Fruit fly (Drosophila melanogaster) whole organism, embryonic: Measurements from ENCODE around the gene CG4629.

ENCODE experiments used
- ATbp ChIP-seq: fragments of 200-800 bp; sonication (Bioruptor generic); optimal IDR thresholded peaks from 2 replicates; lab custom pipeline; 2017; ENCODE audit warnings: missing biosample characterization, mild to moderate bottlenecking, missing genetic modification characterization, missing genetic modification reagents
- Antp ChIP-seq: fragments of 200-800 bp; sonication (Bioruptor generic); optimal IDR thresholded peaks from 3 replicates; lab custom pipeline; 2016; ENCODE audit warnings: missing biosample characterization, missing genetic modification characterization
- Bteb2 ChIP-seq: fragments of 200-800 bp; sonication (Bioruptor generic); optimal IDR thresholded peaks from 2 replicates; lab custom pipeline; 2016; ENCODE audit warnings: missing biosample characterization, missing genetic modification characterization
- CG13775 ChIP-seq: fragments of 200-800 bp; sonication (Bioruptor generic); optimal IDR thresholded peaks from 3 replicates; lab custom pipeline; 2017; ENCODE audit warnings: missing biosample characterization, mild to moderate bottlenecking, missing genetic modification characterization
- CG13894 ChIP-seq: fragments of 200-800 bp; sonication (Bioruptor generic); optimal IDR thresholded peaks from 3 replicates; lab custom pipeline; 2018; ENCODE audit warnings: missing biosample characterization, mild to moderate bottlenecking, missing genetic modification characterization, moderate library complexity
- CG15601 ChIP-seq: fragments of 200-800 bp; sonication (Bioruptor generic); optimal IDR thresholded peaks from 3 replicates; lab custom pipeline; 2019; ENCODE audit warnings: missing biosample characterization, mild to moderate bottlenecking, missing genetic modification characterization, moderate library complexity
- CG18262 ChIP-seq: fragments of 200-800 bp; optimal IDR thresholded peaks from 3 replicates; lab custom pipeline; 2019; ENCODE audit warnings: missing biosample characterization, mild to moderate bottlenecking, missing genetic modification characterization, moderate library complexity
- CG18619 ChIP-seq: fragments of 200-800 bp; sonication (Bioruptor generic); optimal IDR thresholded peaks from 3 replicates; lab custom pipeline; 2017; ENCODE audit warnings: missing biosample characterization, mild to moderate bottlenecking, missing genetic modification characterization
- CG2120 ChIP-seq: fragments of 200-800 bp; sonication (Bioruptor generic); optimal IDR thresholded peaks from 3 replicates; lab custom pipeline; 2016; ENCODE audit warnings: missing biosample characterization, missing genetic modification characterization
- CG2889 ChIP-seq: fragments of 200-800 bp; sonication (Bioruptor generic); IDR thresholded peaks from 3 replicates; pipeline ENCODE4 v1.3.6; 2022; ENCODE audit warnings: missing biosample characterization, missing genetic modification characterization
- CG3281 ChIP-seq: fragments of 200-800 bp; sonication (Bioruptor generic); optimal IDR thresholded peaks from 3 replicates; lab custom pipeline; 2017; ENCODE audit warnings: missing biosample characterization, mild to moderate bottlenecking, missing genetic modification characterization
- CG3726 ChIP-seq: fragments of 200-800 bp; sonication (Bioruptor generic); IDR thresholded peaks from 3 replicates; pipeline ENCODE4, ENCODE4 v1.3.6; 2022; ENCODE audit warnings: missing biosample characterization, missing genetic modification characterization
- CG3847 ChIP-seq: fragments of 200-800 bp; sonication (Bioruptor generic); IDR thresholded peaks from 2 replicates; pipeline ENCODE4 v1.3.6; 2022; ENCODE audit warnings: missing biosample characterization, missing genetic modification characterization
- CG4424 ChIP-seq: fragments of 200-800 bp; sonication (Bioruptor generic); optimal IDR thresholded peaks from 3 replicates; lab custom pipeline; 2016; ENCODE audit warnings: missing biosample characterization, missing genetic modification characterization
- CG6272 ChIP-seq: fragments of 200-800 bp; sonication (Bioruptor generic); IDR thresholded peaks from 2 replicates; pipeline ENCODE4 v1.3.6; 2022; ENCODE audit warnings: missing biosample characterization, missing genetic modification characterization
- CG7271 ChIP-seq: fragments of 200-800 bp; sonication (Bioruptor generic); optimal IDR thresholded peaks from 2 replicates; lab custom pipeline; 2018; ENCODE audit warnings: missing biosample characterization, mild to moderate bottlenecking, missing genetic modification characterization, moderate library complexity
- CG8478 ChIP-seq: fragments of >200 bp; optimal IDR thresholded peaks from 2 replicates; lab custom pipeline; 2018
- CG9437 ChIP-seq: fragments of 200-800 bp; sonication (Bioruptor generic); optimal IDR thresholded peaks from 2 replicates; lab custom pipeline; 2018; ENCODE audit warnings: missing biosample characterization, mild to moderate bottlenecking, missing genetic modification characterization
- CG9727 ChIP-seq: fragments of 200-800 bp; sonication (Bioruptor generic); optimal IDR thresholded peaks from 3 replicates; lab custom pipeline; 2017; ENCODE audit warnings: missing biosample characterization, mild to moderate bottlenecking, missing genetic modification characterization
- CkIIα-i1 ChIP-seq: fragments of 200-800 bp; sonication (Bioruptor generic); IDR thresholded peaks from 2 replicates; pipeline ENCODE4 v1.3.6; 2022; ENCODE audit warnings: missing biosample characterization, missing genetic modification characterization
- D19B ChIP-seq: fragments of 200-800 bp; sonication (Bioruptor generic); optimal IDR thresholded peaks from 2 replicates; lab custom pipeline; 2017; ENCODE audit warnings: missing biosample characterization, mild to moderate bottlenecking, missing genetic modification characterization
- Dip2 ChIP-seq: fragments of 200-800 bp; sonication (Bioruptor generic); IDR thresholded peaks from 2 replicates; pipeline ENCODE4 v1.3.6; 2022; ENCODE audit warnings: missing biosample characterization, missing genetic modification characterization
- Doc2 ChIP-seq: fragments of 200-800 bp; sonication (Bioruptor generic); IDR thresholded peaks from 2 replicates; pipeline ENCODE4 v1.3.6; 2022; ENCODE audit warnings: missing biosample characterization, missing genetic modification characterization
- HLH3B ChIP-seq: fragments of 200-800 bp; sonication (Bioruptor generic); IDR thresholded peaks from 2 replicates; pipeline ENCODE4 v1.3.6; 2022; ENCODE audit warnings: missing biosample characterization, missing genetic modification characterization
- Hr51 ChIP-seq, 2 experiments: fragments of 200-800 bp; sonication (Bioruptor generic); optimal IDR thresholded peaks; 2 replicates in 1 of 2; 3 replicates in 1 of 2; lab custom pipeline; 2016 to 2018; ENCODE audit warnings: missing biosample characterization in 2 of 2, missing genetic modification characterization in 2 of 2, mild to moderate bottlenecking in 1 of 2, moderate library complexity in 1 of 2
- Mes4 ChIP-seq: fragments of 200-800 bp; sonication (Bioruptor generic); optimal IDR thresholded peaks from 2 replicates; lab custom pipeline; 2016; ENCODE audit warnings: missing biosample characterization, missing genetic modification characterization
- NC2β ChIP-seq: fragments of 200-800 bp; sonication (Bioruptor generic); optimal IDR thresholded peaks from 2 replicates; lab custom pipeline; 2016; ENCODE audit warnings: missing biosample characterization, missing genetic modification characterization
- NK7.1 ChIP-seq: fragments of 200-800 bp; sonication (Bioruptor generic); optimal IDR thresholded peaks from 3 replicates; lab custom pipeline; 2016; ENCODE audit warnings: missing biosample characterization, missing genetic modification characterization
- Nf-YA ChIP-seq: fragments of 200-800 bp; sonication (Bioruptor generic); IDR thresholded peaks from 2 replicates; pipeline ENCODE4 v1.3.6; 2022; ENCODE audit warnings: missing biosample characterization, missing genetic modification characterization
- Pdp1 ChIP-seq, 2 experiments: fragments of 200-800 bp; sonication (Bioruptor generic); optimal IDR thresholded peaks; 3 replicates each; lab custom pipeline; 2016; ENCODE audit warnings: missing biosample characterization in 2 of 2, missing genetic modification characterization in 2 of 2, mild to moderate bottlenecking in 1 of 2, moderate library complexity in 1 of 2
- Rfx ChIP-seq: fragments of 200-800 bp; sonication (Bioruptor generic); IDR thresholded peaks from 2 replicates; pipeline ENCODE4 v1.3.6; 2022; ENCODE audit warnings: missing biosample characterization, missing genetic modification characterization
- ara ChIP-seq: fragments of 200-800 bp; sonication (Bioruptor generic); IDR thresholded peaks from 2 replicates; pipeline ENCODE4 v1.3.6; 2022; ENCODE audit warnings: missing biosample characterization, missing genetic modification characterization
- chif ChIP-seq, 2 experiments: fragments of 200-800 bp; sonication (Bioruptor generic); optimal IDR thresholded peaks; 3 replicates each; lab custom pipeline; 2016; ENCODE audit warnings: missing biosample characterization in 2 of 2, missing genetic modification characterization in 2 of 2
- chm ChIP-seq: fragments of 200-800 bp; sonication (Bioruptor generic); IDR thresholded peaks from 2 replicates; pipeline ENCODE4 v1.3.6; 2022; ENCODE audit warnings: missing biosample characterization, missing genetic modification characterization
- ci ChIP-seq: fragments of 200-800 bp; sonication (Bioruptor generic); IDR thresholded peaks from 3 replicates; pipeline ENCODE4 v1.3.6; 2022; ENCODE audit warnings: missing biosample characterization, missing genetic modification characterization
- crol ChIP-seq: fragments of 200-800 bp; sonication (Bioruptor generic); IDR thresholded peaks from 2 replicates; pipeline ENCODE4 v1.3.6; 2022; ENCODE audit warnings: missing biosample characterization, missing genetic modification characterization
- ems ChIP-seq: fragments of 200-800 bp; sonication (Bioruptor generic); optimal IDR thresholded peaks from 3 replicates; lab custom pipeline; 2016; ENCODE audit warnings: missing biosample characterization, missing genetic modification characterization
- fd3F ChIP-seq: fragments of 200-800 bp; sonication (Bioruptor generic); optimal IDR thresholded peaks from 2 replicates; lab custom pipeline; 2018; ENCODE audit warnings: missing biosample characterization, mild to moderate bottlenecking, missing genetic modification characterization, moderate library complexity
- fd64A ChIP-seq: fragments of 200-800 bp; sonication (Bioruptor generic); optimal IDR thresholded peaks from 3 replicates; lab custom pipeline; 2018; ENCODE audit warnings: missing biosample characterization, mild to moderate bottlenecking, missing genetic modification characterization
- fu2 ChIP-seq: fragments of 200-800 bp; sonication (Bioruptor generic); optimal IDR thresholded peaks from 2 replicates; lab custom pipeline; 2016; ENCODE audit warnings: missing biosample characterization, missing genetic modification characterization
- gsb ChIP-seq: fragments of 200-800 bp; sonication (Bioruptor generic); IDR thresholded peaks from 2 replicates; pipeline ENCODE4 v1.3.6; 2022; ENCODE audit warnings: missing biosample characterization, missing genetic modification characterization
- lbe ChIP-seq: fragments of 200-800 bp; sonication (Bioruptor generic); optimal IDR thresholded peaks from 2 replicates; lab custom pipeline; 2016; ENCODE audit warnings: missing biosample characterization, mild to moderate bottlenecking, missing genetic modification characterization
- luna ChIP-seq: fragments of 200-800 bp; sonication (Bioruptor generic); optimal IDR thresholded peaks from 2 replicates; lab custom pipeline; 2016; ENCODE audit warnings: missing biosample characterization, missing genetic modification characterization
- maf-S ChIP-seq: fragments of 200-800 bp; sonication (Bioruptor generic); optimal IDR thresholded peaks from 2 replicates; lab custom pipeline; 2016; ENCODE audit warnings: missing biosample characterization, missing genetic modification characterization
- mam ChIP-seq: fragments of 200-800 bp; sonication (Bioruptor generic); optimal IDR thresholded peaks from 3 replicates; lab custom pipeline; 2016; ENCODE audit warnings: missing biosample characterization, missing genetic modification characterization
- nerfin-1 ChIP-seq: fragments of 200-800 bp; sonication (Bioruptor generic); optimal IDR thresholded peaks from 3 replicates; lab custom pipeline; 2019; ENCODE audit warnings: missing biosample characterization, mild to moderate bottlenecking, missing genetic modification characterization, moderate library complexity
- shn ChIP-seq: fragments of 200-800 bp; sonication (Bioruptor generic); optimal IDR thresholded peaks from 3 replicates; lab custom pipeline; 2016; ENCODE audit warnings: missing biosample characterization, missing genetic modification characterization
- sr ChIP-seq: fragments of 200-800 bp; sonication (Bioruptor generic); IDR thresholded peaks from 3 replicates; pipeline ENCODE4 v1.3.6; 2022; ENCODE audit warnings: missing biosample characterization, missing genetic modification characterization
- tap ChIP-seq: fragments of 200-800 bp; optimal IDR thresholded peaks from 3 replicates; lab custom pipeline; 2019; ENCODE audit warnings: missing biosample characterization, mild to moderate bottlenecking, missing genetic modification characterization, moderate library complexity
- tna ChIP-seq: fragments of 200-800 bp; sonication (Bioruptor generic); IDR thresholded peaks from 2 replicates; pipeline ENCODE4 v1.3.6; 2022; ENCODE audit warnings: missing biosample characterization, missing genetic modification characterization; ENCODE audit not compliant: partially characterized antibody
- toy ChIP-seq: fragments of 200-800 bp; sonication (Bioruptor generic); IDR thresholded peaks from 2 replicates; pipeline ENCODE4 v1.3.6; 2022; ENCODE audit warnings: missing biosample characterization, missing genetic modification characterization
- zen ChIP-seq: fragments of 200-800 bp; sonication (Bioruptor generic); optimal IDR thresholded peaks from 3 replicates; lab custom pipeline; 2018; ENCODE audit warnings: missing biosample characterization, mild to moderate bottlenecking, missing genetic modification characterization, moderate library complexity

CG4629 gene

DNA sequence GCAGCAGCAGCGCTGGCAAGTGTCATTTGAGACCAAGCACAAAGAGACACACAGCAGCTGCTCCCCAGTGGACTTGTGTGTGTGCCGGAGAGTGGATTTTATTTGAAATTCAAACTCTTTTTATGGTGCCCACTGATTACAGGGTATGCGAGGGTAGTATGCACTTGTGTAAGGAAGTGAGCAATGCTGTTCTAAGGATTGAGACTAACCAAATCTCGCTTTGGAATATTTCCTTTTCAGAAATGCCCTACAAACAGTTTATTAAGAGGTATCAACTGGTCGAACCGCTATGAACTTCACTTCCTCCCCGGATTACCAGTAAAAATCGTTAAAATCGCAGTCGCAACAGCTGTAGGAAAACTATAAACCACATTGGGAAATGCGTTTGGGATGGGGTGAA lies 26.6 kb downstream of the CG4629 start (continued):
- TF ChIP-seq mam (GFP tag; lab: Kevin White, UChicago): peak; percentile 85
- peak; percentile 85 for TF ChIP-seq CG13775 (GFP tag; lab: Kevin White, UChicago)
- TF ChIP-seq maf-S (GFP tag; lab: Kevin White, UChicago): peak; percentile 87
- peak; percentile 85 for TF ChIP-seq CG15601 (tag; lab: Kevin White, UChicago)
- peak; percentile 70 for TF ChIP-seq CG2120 (GFP tag; lab: Kevin White, UChicago)
- TF ChIP-seq chif (GFP tag; optimal IDR thresholded peaks at IDR 0.05; lab: Kevin White, UChicago): peak; percentile 96 to 98
- TF ChIP-seq CG9437: peak; percentile 76
- TF ChIP-seq NC2β: peak; percentile 96
- TF ChIP-seq ems (GFP tag; lab: Kevin White, UChicago): peak; percentile 92
- no peak for TF ChIP-seq CG8478 (lab: Kevin White, UChicago)
- peak; percentile 50 for TF ChIP-seq fd3F
- peak; percentile 95 for TF ChIP-seq HLH3B (GFP tag; lab: Robert Waterston, UW)
- TF ChIP-seq CG9727 (GFP tag; lab: Kevin White, UChicago): peak; percentile 92
- peak; percentile 96 for TF ChIP-seq D19B (GFP tag; lab: Kevin White, UChicago)
- peak; percentile 90 for TF ChIP-seq zen (tag; lab: Kevin White, UChicago)
- peak; percentile 91 to 93 for TF ChIP-seq Pdp1 (GFP tag; optimal IDR thresholded peaks at IDR 0.05; lab: Kevin White, UChicago)
- TF ChIP-seq Antp (GFP tag; lab: Kevin White, UChicago): peak; percentile 96
- peak; percentile 78; the same call in 2 of the 3 replicates for TF ChIP-seq sr (GFP tag; lab: Robert Waterston, UW)
- no peak for TF ChIP-seq tna
- no peak for TF ChIP-seq lbe (GFP tag; lab: Kevin White, UChicago)
- TF ChIP-seq shn: peak; percentile 93
- TF ChIP-seq Bteb2 (GFP tag; lab: Kevin White, UChicago): peak; percentile 72
- peak; percentile 75 for TF ChIP-seq CG18619 (GFP tag; lab: Kevin White, UChicago)
- peak; percentile 95 for TF ChIP-seq Mes4
- peak; percentile 78 for TF ChIP-seq Nf-YA (GFP tag; lab: Robert Waterston, UW)
- no peak for TF ChIP-seq CG7271 (tag; lab: Kevin White, UChicago)
- TF ChIP-seq gsb (GFP tag; lab: Robert Waterston, UW): peak; percentile 55
- TF ChIP-seq Hr51 (GFP tag; optimal IDR thresholded peaks at IDR 0.05; lab: Kevin White, UChicago): peak; percentile 83 to 85
- peak; percentile 94 for TF ChIP-seq CG4424 (GFP tag; lab: Kevin White, UChicago)
- TF ChIP-seq CG3281 (GFP tag; lab: Kevin White, UChicago): peak; percentile 51
- TF ChIP-seq nerfin-1 (tag; lab: Kevin White, UChicago): peak; percentile 77
- peak; percentile 94 for TF ChIP-seq CG3726 (GFP tag; lab: Robert Waterston, UW)
- no peak for TF ChIP-seq Dip2 (GFP tag; lab: Robert Waterston, UW)
- peak; percentile 55 for TF ChIP-seq crol (GFP tag; lab: Robert Waterston, UW)
- no peak for TF ChIP-seq luna (GFP tag; lab: Kevin White, UChicago)
- TF ChIP-seq Rfx: peak; percentile 84
- peak; percentile 65; the same call in 1 of the 2 replicates for TF ChIP-seq toy (GFP tag; lab: Robert Waterston, UW)
- TF ChIP-seq chm (GFP tag; lab: Robert Waterston, UW): peak; percentile 97
- peak; percentile 80 for TF ChIP-seq fd64A (GFP tag; lab: Kevin White, UChicago)
- TF ChIP-seq CG2889 (GFP tag; lab: Robert Waterston, UW): peak; percentile 84
- TF ChIP-seq ci: peak; percentile 98
- peak; percentile 94 for TF ChIP-seq ATbp
- peak; percentile 97 for TF ChIP-seq ara
- TF ChIP-seq tap (tag; lab: Kevin White, UChicago): peak; percentile 80
- TF ChIP-seq NK7.1 (GFP tag; lab: Kevin White, UChicago): peak; percentile 85
- 0 out of 2 replicates have a peak, but pooled peaks have one; percentile 26 for TF ChIP-seq CkIIα-i1
- TF ChIP-seq Doc2 (GFP tag; lab: Robert Waterston, UW): 0 out of 2 replicates have a peak, but pooled peaks have one; percentile 39
- TF ChIP-seq fu2 (GFP tag; lab: Kevin White, UChicago): peak; percentile 74
- TF ChIP-seq CG18262: peak; percentile 92
- no peak for TF ChIP-seq CG13894 (tag; lab: Kevin White, UChicago)
- TF ChIP-seq CG3847 (GFP tag; lab: Robert Waterston, UW): peak; percentile 81
- TF ChIP-seq CG6272 (GFP tag; lab: Robert Waterston, UW): peak; percentile 82
